Worm (Caenorhabditis elegans) whole organism, L4 larva: ENCODE data around the gene inx-6.

Experiments
- D1046.2 ChIP-seq: fragments of 200-800 bp; sonication (Bioruptor generic); IDR thresholded peaks from 2 replicates; pipeline ENCODE4 v1.3.6; 2022; ENCODE audit warnings: missing genetic modification characterization, missing compliant biosample characterization
- F10B5.3 ChIP-seq: sonication (generic microtip); optimal IDR thresholded peaks from 2 replicates; lab custom pipeline; 2016; ENCODE audit warnings: mild to moderate bottlenecking, missing genetic modification characterization, missing compliant biosample characterization
- R02D3.7 ChIP-seq: fragments of 150-350 bp; sonication (generic microtip); optimal IDR thresholded peaks from 3 replicates; lab custom pipeline; 2014; ENCODE audit warnings: missing biosample characterization, missing genetic modification characterization
- T26A8.4 ChIP-seq: fragments of 200-800 bp; sonication (Bioruptor generic); IDR thresholded peaks from 2 replicates; pipeline ENCODE4 v1.3.6; 2022; ENCODE audit warnings: missing genetic modification characterization, missing compliant biosample characterization
- Y105C5A.15 ChIP-seq: fragments of 200-800 bp; sonication (Bioruptor generic); IDR thresholded peaks from 2 replicates; pipeline ENCODE4 v1.3.6; 2022; ENCODE audit warnings: missing genetic modification characterization, missing compliant biosample characterization
- aha-1 ChIP-seq: fragments of 150-350 bp; peaks from one replicate; lab custom pipeline; 2014; ENCODE audit warnings: missing biosample characterization, missing genetic modification characterization
- attf-4 ChIP-seq: sonication (generic microtip); optimal IDR thresholded peaks from 3 replicates; lab custom pipeline; 2017; ENCODE audit warnings: missing biosample characterization, missing genetic modification characterization
- ceh-44 ChIP-seq: fragments of 200-800 bp; sonication (Bioruptor generic); IDR thresholded peaks from 2 replicates; pipeline ENCODE4 v1.3.6; 2022; ENCODE audit warnings: missing genetic modification reagents, missing genetic modification characterization, missing compliant biosample characterization
- ces-1 ChIP-seq: fragments of 150-350 bp; sonication (generic microtip); optimal IDR thresholded peaks from 4 replicates; lab custom pipeline; 2014; ENCODE audit warnings: missing biosample characterization, missing genetic modification reagents, missing genetic modification characterization
- ctbp-1 ChIP-seq: fragments of 200-800 bp; sonication (Bioruptor generic); IDR thresholded peaks from 2 replicates; pipeline ENCODE4 v1.3.6; 2022; ENCODE audit warnings: missing genetic modification reagents, missing genetic modification characterization, missing compliant biosample characterization
- daf-16 ChIP-seq, 3 experiments: sonication (generic microtip); optimal IDR thresholded peaks; 2 replicates each; lab custom pipeline; 2016 to 2017; ENCODE audit warnings: missing genetic modification characterization in 3 of 3, missing genetic modification reagents in 3 of 3, mild to moderate bottlenecking in 2 of 3, missing compliant biosample characterization in 2 of 3, missing biosample characterization in 1 of 3, moderate library complexity in 1 of 3
- dmd-6 ChIP-seq: fragments of 200-800 bp; sonication (Bioruptor generic); IDR thresholded peaks from 2 replicates; pipeline ENCODE4 v1.3.6; 2022; ENCODE audit warnings: missing genetic modification reagents, missing genetic modification characterization, missing compliant biosample characterization
- dmd-8 ChIP-seq: fragments of 200-800 bp; sonication (Bioruptor generic); IDR thresholded peaks from 2 replicates; pipeline ENCODE4 v1.3.6; 2022; ENCODE audit warnings: missing genetic modification characterization, missing compliant biosample characterization
- dmd-9 ChIP-seq: fragments of 200-800 bp; sonication (Bioruptor generic); IDR thresholded peaks from 2 replicates; pipeline ENCODE4 v1.3.6; 2022; ENCODE audit warnings: missing genetic modification reagents, missing genetic modification characterization, missing compliant biosample characterization
- dpl-1 ChIP-seq: fragments of 150-350 bp; optimal IDR thresholded peaks from 2 replicates; lab custom pipeline; 2014; ENCODE audit warnings: missing biosample characterization, missing genetic modification reagents, missing genetic modification characterization
- egl-43 ChIP-seq: fragments of 200-800 bp; sonication (Bioruptor generic); IDR thresholded peaks from 2 replicates; pipeline ENCODE4 v1.3.6; 2022; ENCODE audit warnings: missing genetic modification reagents, missing genetic modification characterization, missing compliant biosample characterization
- fkh-10 ChIP-seq: fragments of 150-350 bp; optimal IDR thresholded peaks from 2 replicates; lab custom pipeline; 2014; ENCODE audit warnings: missing biosample characterization, missing genetic modification reagents, missing genetic modification characterization
- fos-1 ChIP-seq: fragments of 150-350 bp; optimal IDR thresholded peaks from 2 replicates; lab custom pipeline; 2014; ENCODE audit warnings: missing biosample characterization, missing genetic modification characterization
- lin-13 ChIP-seq: fragments of 150-350 bp; optimal IDR thresholded peaks from 2 replicates; lab custom pipeline; 2014; ENCODE audit warnings: missing biosample characterization, missing genetic modification reagents, missing genetic modification characterization
- madf-5 ChIP-seq, 2 experiments: fragments of 200-800 bp; sonication (Bioruptor generic); IDR thresholded peaks; 2 replicates each; pipeline ENCODE4 v1.3.6; 2022; ENCODE audit warnings: missing compliant biosample characterization in 2 of 2, missing genetic modification characterization in 2 of 2
- mep-1 ChIP-seq: fragments of 150-350 bp; sonication (generic microtip); optimal IDR thresholded peaks from 3 replicates; lab custom pipeline; 2014; ENCODE audit warnings: missing biosample characterization, missing genetic modification characterization
- mes-2 ChIP-seq: sonication (generic microtip); optimal IDR thresholded peaks from 2 replicates; lab custom pipeline; 2016; ENCODE audit warnings: missing genotype, mild to moderate bottlenecking, missing genetic modification characterization, missing compliant biosample characterization; ENCODE audit not compliant: poor library complexity, severe bottlenecking
- nhr-102 ChIP-seq: sonication (generic microtip); optimal IDR thresholded peaks from 2 replicates; lab custom pipeline; 2016; ENCODE audit warnings: mild to moderate bottlenecking, missing genetic modification characterization, moderate library complexity, missing compliant biosample characterization
- nhr-11 ChIP-seq: fragments of 150-350 bp; optimal IDR thresholded peaks from 2 replicates; lab custom pipeline; 2014; ENCODE audit warnings: missing biosample characterization, missing genetic modification characterization
- nhr-77 ChIP-seq: fragments of 150-350 bp; optimal IDR thresholded peaks from 2 replicates; lab custom pipeline; 2014; ENCODE audit warnings: missing biosample characterization, missing genetic modification characterization
- rbr-2 ChIP-seq: sonication (generic microtip); optimal IDR thresholded peaks from 2 replicates; lab custom pipeline; 2016; ENCODE audit warnings: missing genotype, missing genetic modification characterization, missing compliant biosample characterization
- set-16 ChIP-seq: fragments of 200-800 bp; sonication (Bioruptor generic); IDR thresholded peaks from 2 replicates; pipeline ENCODE4 v1.3.6; 2022; ENCODE audit warnings: missing genetic modification reagents, missing genetic modification characterization, missing compliant biosample characterization
- skn-1 ChIP-seq: fragments of 150-350 bp; optimal IDR thresholded peaks from 2 replicates; lab custom pipeline; 2014; ENCODE audit warnings: missing biosample characterization, missing genetic modification characterization
- snpc-1.2 ChIP-seq: fragments of 200-800 bp; sonication (Bioruptor generic); IDR thresholded peaks from 2 replicates; pipeline ENCODE4 v1.3.6; 2022; ENCODE audit warnings: missing genetic modification reagents, missing genetic modification characterization, missing compliant biosample characterization
- spr-3 ChIP-seq: fragments of 200-800 bp; sonication (Bioruptor generic); optimal IDR thresholded peaks from 2 replicates; lab custom pipeline; 2018; ENCODE audit warnings: mild to moderate bottlenecking, missing genetic modification characterization, missing compliant biosample characterization
- tra-1 ChIP-seq: fragments of 200-800 bp; sonication (Bioruptor generic); IDR thresholded peaks from 2 replicates; pipeline ENCODE4 v1.3.6; 2022; ENCODE audit warnings: missing genetic modification reagents, missing genetic modification characterization, missing compliant biosample characterization
- unc-130 ChIP-seq: sonication (generic microtip); optimal IDR thresholded peaks from 2 replicates; lab custom pipeline; 2016; ENCODE audit warnings: missing genetic modification reagents, missing genetic modification characterization, missing compliant biosample characterization
- unc-39 ChIP-seq: sonication (generic microtip); optimal IDR thresholded peaks from 2 replicates; lab custom pipeline; 2017; ENCODE audit warnings: missing biosample characterization, missing genetic modification characterization
- unc-62 ChIP-seq, 3 experiments: fragments of 150-350 bp in 1 of 3; sonication (generic microtip); optimal IDR thresholded peaks in 2 of 3; peaks in 1 of 3; 1 replicate in 1 of 3; 2 replicates in 2 of 3; lab custom pipeline; 2014 to 2017; ENCODE audit warnings: missing biosample characterization in 3 of 3, missing genetic modification characterization in 3 of 3, missing genetic modification reagents in 3 of 3, missing genotype in 1 of 3
- zfp-2 ChIP-seq: sonication (generic microtip); optimal IDR thresholded peaks from 2 replicates; lab custom pipeline; 2016; ENCODE audit warnings: mild to moderate bottlenecking, missing genetic modification characterization, missing compliant biosample characterization
- zip-2 ChIP-seq: fragments of 150-350 bp; optimal IDR thresholded peaks from 2 replicates; lab custom pipeline; 2014; ENCODE audit warnings: missing biosample characterization, missing genetic modification characterization

Gene inx-6

DNA sequence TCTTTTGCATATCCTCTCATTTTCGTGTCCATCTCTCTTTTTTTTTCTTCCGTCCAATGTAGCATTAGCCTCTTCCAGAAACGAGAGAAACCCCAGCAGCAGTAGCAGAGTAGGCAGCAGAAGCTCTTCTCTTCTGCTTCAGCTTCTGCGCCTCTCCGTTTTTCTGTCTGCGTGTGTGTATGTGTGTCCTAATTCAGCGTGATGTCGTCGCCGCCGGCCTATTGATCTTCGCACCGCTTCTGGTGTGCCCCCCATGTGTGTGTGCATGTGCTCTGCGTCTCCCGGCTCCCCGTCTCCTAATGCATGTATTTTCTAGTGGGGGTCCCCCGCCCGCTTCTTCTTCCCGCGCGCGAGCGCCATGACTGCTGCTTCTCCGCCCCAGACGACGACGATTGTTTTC, 25.0 kb downstream of the inx-6 start (continued):
- TF ChIP-seq rbr-2 (tag; lab: Kevin White, UChicago) (peak; percentile 84), unc-62 (GFP tag; optimal IDR thresholded peaks at IDR 0.05 in 1 of 2; lab: Kevin White, UChicago) (peak in 1 of 2 experiments; percentile 93), unc-62 (tag; optimal IDR thresholded peaks at IDR 0.05; lab: Kevin White, UChicago) (no peak), nhr-11 (tag; lab: Kevin White, UChicago) (no peak), madf-5 (GFP tag; IDR thresholded peaks at IDR 0.05; lab: Robert Waterston, UW) (no peak), fos-1 (no peak), zip-2 (tag; lab: Kevin White, UChicago) (no peak), mes-2 (tag; lab: Kevin White, UChicago) (no peak), dmd-8 (GFP tag; lab: Robert Waterston, UW) (no peak), aha-1 (tag; lab: Kevin White, UChicago) (no peak), egl-43 (GFP tag; lab: Robert Waterston, UW) (peak; percentile 85), unc-39 (tag; lab: Kevin White, UChicago) (no peak), ces-1 (GFP tag; lab: Kevin White, UChicago) (no peak), lin-13 (GFP tag; lab: Kevin White, UChicago) (no peak), nhr-77 (tag; lab: Kevin White, UChicago) (no peak), D1046.2 (GFP tag; lab: Robert Waterston, UW) (no peak), T26A8.4 (GFP tag; lab: Robert Waterston, UW) (no peak), dmd-6 (GFP tag; lab: Robert Waterston, UW) (no peak; the same call in 1 of the 2 replicates), dmd-9 (GFP tag; lab: Robert Waterston, UW) (no peak), dpl-1 (GFP tag; lab: Kevin White, UChicago) (peak; percentile 21)

- TF ChIP-seq spr-3 (GFP tag; lab: Kevin White, UChicago) = no peak
- TF ChIP-seq ces-1 (GFP tag; lab: Kevin White, UChicago) = peak; percentile 30
- TF ChIP-seq R02D3.7 (tag; lab: Kevin White, UChicago) = no peak
- TF ChIP-seq fkh-10 (GFP tag; lab: Kevin White, UChicago) = peak; percentile 71
- no peak for TF ChIP-seq daf-16 (GFP tag; optimal IDR thresholded peaks at IDR 0.05; lab: Kevin White, UChicago)
- TF ChIP-seq daf-16 (tag; optimal IDR thresholded peaks at IDR 0.05; lab: Kevin White, UChicago) = no peak
- TF ChIP-seq nhr-102 (tag; lab: Kevin White, UChicago) = no peak
- TF ChIP-seq tra-1 = no peak
- no peak for TF ChIP-seq unc-130 (GFP tag; lab: Kevin White, UChicago)
- TF ChIP-seq zfp-2 (tag; lab: Kevin White, UChicago) = no peak
- peak; percentile 35; the same call in 1 of the 2 replicates for TF ChIP-seq ctbp-1 (GFP tag; lab: Robert Waterston, UW)
- TF ChIP-seq nhr-11 (tag; lab: Kevin White, UChicago) = no peak
- TF ChIP-seq attf-4 (tag; lab: Kevin White, UChicago) = no peak
- TF ChIP-seq rbr-2 (tag; lab: Kevin White, UChicago) = no peak
- TF ChIP-seq ceh-44 (GFP tag; lab: Robert Waterston, UW) = no peak
- no peak for TF ChIP-seq dpl-1 (GFP tag; lab: Kevin White, UChicago)
- TF ChIP-seq mep-1 (tag; lab: Kevin White, UChicago) = no peak
- TF ChIP-seq skn-1 = no peak
- no peak for TF ChIP-seq F10B5.3 (tag; lab: Kevin White, UChicago)
Measured at ce11 chrIV:12773519-12773918, 27.1 kb downstream of the inx-6 start, which contains the start of gene unc-31. Gene unc-31, plus strand, starts transcription at chrIV:12773867.

DNA sequence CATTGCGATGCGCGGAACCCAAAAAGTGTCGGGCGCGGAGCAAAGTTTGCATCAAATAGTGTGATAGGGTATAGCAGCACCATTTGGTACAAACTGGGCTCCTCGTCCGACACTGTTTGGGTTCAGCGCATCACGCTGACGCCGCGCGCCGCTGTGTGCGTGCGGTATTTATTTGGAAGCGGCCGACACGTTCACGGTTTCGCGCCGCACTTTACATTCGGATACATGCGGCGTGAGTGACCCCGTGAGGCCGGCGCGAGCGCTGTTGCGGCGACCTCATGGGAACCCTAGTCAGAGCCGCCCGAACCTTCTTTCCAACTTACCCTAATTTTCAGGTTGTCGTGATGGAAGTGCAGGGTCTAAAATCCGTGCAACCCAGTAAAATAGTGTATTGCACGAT, 34.6 kb downstream of the inx-6 start:
- TF ChIP-seq set-16 (GFP tag; lab: Robert Waterston, UW) (peak; percentile 85), snpc-1.2 (GFP tag; lab: Robert Waterston, UW) (0 out of 2 replicates have a peak, but pooled peaks have one; percentile 42), dmd-9 (GFP tag; lab: Robert Waterston, UW) (no peak), D1046.2 (GFP tag; lab: Robert Waterston, UW) (peak; percentile 58; the same call in 1 of the 2 replicates), egl-43 (GFP tag; lab: Robert Waterston, UW) (0 out of 2 replicates have a peak, but pooled peaks have one; percentile 18), Y105C5A.15 (GFP tag; lab: Robert Waterston, UW) (no peak)
